Worm (Caenorhabditis elegans) whole organism, L3 larva: ENCODE data around the gene Y51H7BR.4.

Experiments
- ama-1 ChIP-seq: fragments of 150-350 bp; optimal IDR thresholded peaks from 2 replicates; lab custom pipeline; 2018
- nhr-12 ChIP-seq: fragments of 150-350 bp; optimal IDR thresholded peaks from 2 replicates; lab custom pipeline; 2014; ENCODE audit warnings: missing biosample characterization, missing genetic modification characterization
- tbx-2 ChIP-seq: sonication (generic microtip); optimal IDR thresholded peaks from 2 replicates; lab custom pipeline; 2016; ENCODE audit warnings: mild to moderate bottlenecking, missing genetic modification characterization, missing compliant biosample characterization
- zag-1 ChIP-seq: fragments of 150-350 bp; optimal IDR thresholded peaks from 2 replicates; lab custom pipeline; 2014; ENCODE audit warnings: missing biosample characterization, missing genetic modification characterization

DNA sequence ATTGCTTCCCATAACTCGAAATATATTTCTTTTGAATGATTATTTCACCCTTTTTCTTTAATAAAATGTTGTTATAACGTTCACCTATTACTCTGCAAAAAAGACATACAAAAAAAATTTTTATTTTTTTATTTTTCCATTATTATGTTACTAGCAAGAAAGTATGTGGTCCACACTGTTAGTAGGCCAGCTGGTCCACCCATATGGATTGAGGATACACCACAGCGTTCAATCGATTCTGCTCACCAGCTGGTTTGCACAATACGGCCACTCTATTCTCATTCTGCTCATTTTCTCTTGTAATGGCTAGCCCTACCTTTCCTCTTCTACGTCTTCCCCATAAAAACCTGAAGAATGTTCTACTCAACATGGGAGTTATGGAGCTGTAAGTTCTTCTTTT is 9.4 kb downstream of the Y51H7BR.4 start, which contains the start of gene fbxb-44:
- no peak for TF ChIP-seq tbx-2 (tag; lab: Kevin White, UChicago)
- TF ChIP-seq ama-1 (lab: Kevin White, UChicago) = no peak
- no peak for TF ChIP-seq zag-1 (tag; lab: Kevin White, UChicago)
- TF ChIP-seq nhr-12 = no peak
